Worm (Caenorhabditis elegans) whole organism, late embryonic: ENCODE results near the gene srbc-22.

Experiments used
- Y22D7AL.16 ChIP-seq: sonication (generic microtip); optimal IDR thresholded peaks from 2 replicates; lab custom pipeline; 2016; ENCODE audit warnings: missing genetic modification characterization, missing compliant biosample characterization
- ceh-14 ChIP-seq: sonication (generic microtip); optimal IDR thresholded peaks from 2 replicates; lab custom pipeline; 2016; ENCODE audit warnings: missing genotype, missing genetic modification characterization, missing compliant biosample characterization
- fkh-10 ChIP-seq: fragments of 150-350 bp; optimal IDR thresholded peaks from 2 replicates; lab custom pipeline; 2014; ENCODE audit warnings: missing biosample characterization, missing genetic modification reagents, missing genetic modification characterization
- gmeb-2 ChIP-seq: sonication (generic microtip); optimal IDR thresholded peaks from 2 replicates; lab custom pipeline; 2016; ENCODE audit warnings: missing genetic modification characterization, inconsistent platforms, missing compliant biosample characterization
- lin-11 ChIP-seq: fragments of 200-800 bp; sonication (Bioruptor generic); optimal IDR thresholded peaks from 2 replicates; lab custom pipeline; 2018; ENCODE audit warnings: mild to moderate bottlenecking, missing genetic modification characterization, missing compliant biosample characterization
- pha-4 ChIP-seq: fragments of 150-350 bp; optimal IDR thresholded peaks from 2 replicates; lab custom pipeline; 2018; ENCODE audit warnings: missing biosample characterization, missing genetic modification reagents, missing genetic modification characterization
- sdc-2 ChIP-seq: sonication (generic microtip); optimal IDR thresholded peaks from 2 replicates; lab custom pipeline; 2016; ENCODE audit warnings: missing genotype, missing genetic modification characterization, missing compliant biosample characterization
- unc-86 ChIP-seq: sonication (generic microtip); optimal IDR thresholded peaks from 2 replicates; lab custom pipeline; 2016; ENCODE audit warnings: missing genetic modification characterization, missing compliant biosample characterization
- zip-5 ChIP-seq: sonication (generic microtip); optimal IDR thresholded peaks from 2 replicates; lab custom pipeline; 2016; ENCODE audit warnings: missing genetic modification characterization, missing compliant biosample characterization

- TF ChIP-seq ceh-14 (tag; lab: Kevin White, UChicago) (no peak), Y22D7AL.16 (tag; lab: Kevin White, UChicago) (no peak), pha-4 (tag; lab: Kevin White, UChicago) (no peak), lin-11 (tag; lab: Kevin White, UChicago) (no peak), zip-5 (tag; lab: Kevin White, UChicago) (no peak), gmeb-2 (tag; lab: Kevin White, UChicago) (no peak), unc-86 (no peak), fkh-10 (GFP tag; lab: Kevin White, UChicago) (no peak), sdc-2 (no peak)
Observed at ce11 chrV:2183162-2183561, 26.2 kb downstream of the srbc-22 start, which contains the start of gene cyp-33C2.
